Worm (Caenorhabditis elegans) whole organism, L3 larva: Measurements from ENCODE around the gene C49F8.3.
A peak's percentile ranks its signal among the peaks of the same experiment; 100 is the strongest.

Experiments used
- R02D3.7 ChIP-seq: fragments of 150-350 bp; optimal IDR thresholded peaks from 2 replicates; lab custom pipeline; 2014; ENCODE audit warnings: missing biosample characterization, missing genetic modification characterization
- ZK546.5 ChIP-seq: sonication (generic microtip); optimal IDR thresholded peaks from 2 replicates; lab custom pipeline; 2017; ENCODE audit warnings: missing biosample characterization, missing genetic modification characterization
- aly-2 ChIP-seq: fragments of 150-350 bp; optimal IDR thresholded peaks from 2 replicates; lab custom pipeline; 2014; ENCODE audit warnings: missing biosample characterization, missing genetic modification characterization
- ceh-16 ChIP-seq: sonication (generic microtip); optimal IDR thresholded peaks from 2 replicates; lab custom pipeline; 2017; ENCODE audit warnings: missing biosample characterization, missing genetic modification characterization
- daf-12 ChIP-seq: fragments of 150-350 bp; optimal IDR thresholded peaks from 2 replicates; lab custom pipeline; 2014; ENCODE audit warnings: missing biosample characterization, missing genetic modification reagents, missing genetic modification characterization
- egl-5 ChIP-seq: fragments of 150-350 bp; optimal IDR thresholded peaks from 2 replicates; lab custom pipeline; 2017; ENCODE audit warnings: missing biosample characterization, missing genetic modification reagents, missing genetic modification characterization, inconsistent platforms
- elt-1 ChIP-seq: fragments of 150-350 bp; optimal IDR thresholded peaks from 2 replicates; lab custom pipeline; 2014; ENCODE audit warnings: missing biosample characterization, missing genetic modification characterization
- elt-2 ChIP-seq: sonication (generic microtip); optimal IDR thresholded peaks from 2 replicates; lab custom pipeline; 2016; ENCODE audit warnings: missing genetic modification reagents, mild to moderate bottlenecking, missing genetic modification characterization, missing compliant biosample characterization
- fkh-10 ChIP-seq: sonication (generic microtip); optimal IDR thresholded peaks from 2 replicates; lab custom pipeline; 2017; ENCODE audit warnings: missing biosample characterization, missing genetic modification reagents, missing genetic modification characterization
- fkh-2 ChIP-seq: fragments of 150-350 bp; optimal IDR thresholded peaks from 2 replicates; lab custom pipeline; 2014; ENCODE audit warnings: missing biosample characterization, missing genetic modification reagents, missing genetic modification characterization
- fos-1 ChIP-seq: fragments of 150-350 bp; optimal IDR thresholded peaks from 2 replicates; lab custom pipeline; 2014; ENCODE audit warnings: missing biosample characterization, missing genetic modification characterization
- hmg-11 ChIP-seq: sonication (generic microtip); optimal IDR thresholded peaks from 2 replicates; lab custom pipeline; 2016; ENCODE audit warnings: missing genetic modification characterization, missing compliant biosample characterization
- jun-1 ChIP-seq: fragments of 150-350 bp; optimal IDR thresholded peaks from 2 replicates; lab custom pipeline; 2014; ENCODE audit warnings: missing biosample characterization, missing genetic modification reagents, missing genetic modification characterization
- lin-15B ChIP-seq: fragments of 150-350 bp; optimal IDR thresholded peaks from 2 replicates; lab custom pipeline; 2014; ENCODE audit warnings: missing biosample characterization, missing genetic modification characterization
- lin-39 ChIP-seq: fragments of 150-350 bp; optimal IDR thresholded peaks from 2 replicates; lab custom pipeline; 2018; ENCODE audit warnings: missing biosample characterization, missing genetic modification reagents, missing genetic modification characterization
- mdl-1 ChIP-seq: fragments of 150-350 bp; optimal IDR thresholded peaks from 2 replicates; lab custom pipeline; 2014; ENCODE audit warnings: missing biosample characterization, missing genetic modification characterization
- mml-1 ChIP-seq: fragments of 150-350 bp; sonication (generic microtip); optimal IDR thresholded peaks from 3 replicates; lab custom pipeline; 2014; ENCODE audit warnings: missing biosample characterization, missing genetic modification characterization
- nhr-11 ChIP-seq: fragments of 150-350 bp; optimal IDR thresholded peaks from 2 replicates; lab custom pipeline; 2014; ENCODE audit warnings: missing biosample characterization, missing genetic modification characterization
- nhr-237 ChIP-seq: fragments of 150-350 bp; optimal IDR thresholded peaks from 2 replicates; lab custom pipeline; 2014; ENCODE audit warnings: missing biosample characterization, missing genetic modification characterization
- nhr-28 ChIP-seq: fragments of 150-350 bp; optimal IDR thresholded peaks from 2 replicates; lab custom pipeline; 2014; ENCODE audit warnings: missing biosample characterization, missing genetic modification characterization
- nhr-43 ChIP-seq: sonication (generic microtip); optimal IDR thresholded peaks from 2 replicates; lab custom pipeline; 2016; ENCODE audit warnings: mild to moderate bottlenecking, missing genetic modification characterization, missing compliant biosample characterization; ENCODE audit not compliant: poor library complexity, severe bottlenecking
- nhr-67 ChIP-seq: fragments of 150-350 bp; optimal IDR thresholded peaks from 2 replicates; lab custom pipeline; 2014; ENCODE audit warnings: missing biosample characterization, missing genetic modification characterization
- nhr-76 ChIP-seq: fragments of 150-350 bp; sonication (generic microtip); optimal IDR thresholded peaks from 5 replicates; lab custom pipeline; 2014; ENCODE audit warnings: missing biosample characterization, missing genetic modification characterization
- pha-4 ChIP-seq: fragments of 150-350 bp; optimal IDR thresholded peaks from 2 replicates; lab custom pipeline; 2014; ENCODE audit warnings: missing biosample characterization, missing genetic modification reagents, missing genetic modification characterization
- pqm-1 ChIP-seq: fragments of 150-350 bp; optimal IDR thresholded peaks from 2 replicates; lab custom pipeline; 2017; ENCODE audit warnings: missing biosample characterization, missing genetic modification characterization, inconsistent platforms
- sea-2 ChIP-seq: fragments of 150-350 bp; sonication (generic microtip); optimal IDR thresholded peaks from 4 replicates; lab custom pipeline; 2014; ENCODE audit warnings: missing biosample characterization, missing genetic modification reagents, missing genetic modification characterization
- skn-1 ChIP-seq: fragments of 150-350 bp; optimal IDR thresholded peaks from 2 replicates; lab custom pipeline; 2014; ENCODE audit warnings: missing biosample characterization, missing genetic modification characterization
- snpc-4 ChIP-seq: fragments of 150-350 bp; optimal IDR thresholded peaks from 2 replicates; lab custom pipeline; 2014; ENCODE audit warnings: missing biosample characterization, missing genetic modification characterization
- tbx-2 ChIP-seq: sonication (generic microtip); optimal IDR thresholded peaks from 2 replicates; lab custom pipeline; 2016; ENCODE audit warnings: mild to moderate bottlenecking, missing genetic modification characterization, missing compliant biosample characterization
- unc-39 ChIP-seq: sonication (generic microtip); optimal IDR thresholded peaks from 4 replicates; lab custom pipeline; 2017; ENCODE audit warnings: missing biosample characterization, missing genetic modification characterization
- unc-62 ChIP-seq: fragments of 150-350 bp; sonication (generic microtip); optimal IDR thresholded peaks from 4 replicates; lab custom pipeline; 2014; ENCODE audit warnings: missing biosample characterization, missing genetic modification reagents, missing genetic modification characterization
- zag-1 ChIP-seq: fragments of 150-350 bp; optimal IDR thresholded peaks from 2 replicates; lab custom pipeline; 2014; ENCODE audit warnings: missing biosample characterization, missing genetic modification characterization
- ztf-11 ChIP-seq: fragments of 150-350 bp; optimal IDR thresholded peaks from 2 replicates; lab custom pipeline; 2014; ENCODE audit warnings: missing biosample characterization, missing genetic modification characterization
- ztf-4 ChIP-seq: fragments of 150-350 bp; optimal IDR thresholded peaks from 2 replicates; lab custom pipeline; 2014; ENCODE audit warnings: missing biosample characterization, missing genetic modification characterization

C49F8.3 gene

DNA sequence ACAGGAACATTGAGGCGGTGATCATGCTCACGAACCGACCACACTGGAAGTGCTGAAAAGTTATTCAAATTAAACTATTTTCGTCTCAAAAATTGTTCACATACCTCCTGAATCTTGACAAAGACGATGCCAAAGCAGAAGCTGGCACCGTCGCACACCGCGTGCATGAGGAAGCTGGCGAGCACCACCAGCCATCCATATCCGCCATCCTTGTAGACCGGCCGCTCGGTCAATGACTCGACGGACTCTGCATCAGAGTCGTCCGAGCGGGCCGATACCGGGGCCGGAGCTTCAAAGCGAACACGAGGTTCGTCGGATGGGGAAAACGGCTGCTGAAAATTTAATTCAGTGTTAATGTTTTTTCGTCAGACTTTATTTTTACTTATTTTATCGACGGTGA is 11.2 kb downstream of the C49F8.3 start:
- TF ChIP-seq lin-15B (tag; lab: Kevin White, UChicago) (no peak), unc-62 (GFP tag; lab: Kevin White, UChicago) (no peak), snpc-4 (tag; lab: Kevin White, UChicago) (no peak), nhr-43 (no peak), tbx-2 (tag; lab: Kevin White, UChicago) (no peak), pqm-1 (no peak), unc-39 (tag; lab: Kevin White, UChicago) (no peak), nhr-237 (no peak), ztf-11 (tag; lab: Kevin White, UChicago) (no peak), mml-1 (tag; lab: Kevin White, UChicago) (no peak), nhr-76 (tag; lab: Kevin White, UChicago) (no peak), elt-1 (no peak), ztf-4 (tag; lab: Kevin White, UChicago) (no peak), hmg-11 (no peak), elt-2 (no peak), aly-2 (tag; lab: Kevin White, UChicago) (no peak), nhr-28 (tag; lab: Kevin White, UChicago) (no peak), egl-5 (tag; lab: Kevin White, UChicago) (no peak)

DNA sequence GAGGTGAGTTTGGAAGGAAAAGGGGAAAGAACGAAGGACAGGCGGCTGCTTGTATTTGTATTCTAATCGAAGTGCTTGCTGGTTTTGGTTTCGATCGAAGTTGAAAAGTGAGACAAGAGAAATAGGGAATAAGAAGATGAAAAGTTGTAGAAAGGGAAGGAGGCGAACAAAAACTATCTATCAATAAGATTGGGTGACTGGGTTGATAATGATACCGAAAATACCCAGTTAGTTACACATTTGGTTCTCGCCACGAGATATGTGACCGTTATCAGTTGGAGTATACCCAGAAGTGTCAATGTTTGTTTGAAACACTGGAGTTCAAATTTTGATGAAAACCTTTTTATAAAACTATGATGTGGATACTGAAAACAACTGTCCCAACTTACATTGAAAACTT is 19.1 kb downstream of the C49F8.3 start:
- TF ChIP-seq jun-1 (tag; lab: Kevin White, UChicago) (peak; percentile 46), hmg-11 (no peak), elt-2 (peak; percentile 90), pha-4 (tag; lab: Kevin White, UChicago) (peak; percentile 24), pqm-1 (peak; percentile 79), fos-1 (no peak), unc-62 (GFP tag; lab: Kevin White, UChicago) (no peak)

DNA sequence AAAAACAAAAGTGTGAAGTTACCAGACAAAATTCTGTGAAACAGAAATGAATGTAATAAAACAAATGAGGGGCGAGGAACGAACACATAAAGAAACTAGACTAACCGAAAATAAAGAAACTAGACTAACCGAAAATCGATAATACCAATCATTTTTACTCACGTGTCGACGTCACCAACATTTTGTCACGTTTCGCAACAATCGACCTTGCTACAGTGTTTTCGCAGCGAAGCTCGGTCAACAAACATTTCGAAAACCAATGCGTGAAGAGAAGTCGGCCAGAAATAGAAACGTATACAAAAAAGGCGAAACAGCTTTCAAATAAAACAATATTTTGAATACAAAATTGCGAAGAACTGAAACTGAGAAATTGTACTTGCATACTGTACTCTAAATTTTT is 20.4 kb downstream of the C49F8.3 start:
- TF ChIP-seq nhr-76 (tag; lab: Kevin White, UChicago) (no peak), pha-4 (tag; lab: Kevin White, UChicago) (peak; percentile 55), sea-2 (GFP tag; lab: Kevin White, UChicago) (no peak)

DNA sequence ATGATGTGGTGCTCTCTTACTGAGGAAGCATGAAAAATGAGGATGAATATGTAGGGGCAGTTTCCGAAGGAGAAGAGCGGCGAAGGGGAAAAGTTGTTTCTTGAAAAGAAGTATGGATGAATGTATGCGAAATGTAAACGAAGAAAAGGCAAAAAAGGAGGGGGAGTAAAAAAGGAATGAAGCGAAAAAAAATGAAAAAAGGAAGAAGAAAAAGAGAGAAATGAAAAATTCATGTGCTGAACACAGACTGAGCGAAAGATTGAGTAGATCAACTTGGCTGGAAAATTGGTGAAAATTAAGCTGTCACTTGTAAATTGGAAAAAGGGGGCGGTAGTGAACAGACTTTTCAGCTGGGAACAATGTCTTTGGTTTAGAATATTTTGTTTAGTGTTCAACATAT is 22.4 kb downstream of the C49F8.3 start, which contains the start of gene C49F8.1:
TSS of gene C49F8.1 (minus strand) at position 101 of the 400 bp plus-strand sequence.
- no peak for TF ChIP-seq fos-1
- no peak for TF ChIP-seq ZK546.5
- TF ChIP-seq mdl-1 (tag; lab: Kevin White, UChicago): no peak
- no peak for TF ChIP-seq egl-5 (tag; lab: Kevin White, UChicago)
- TF ChIP-seq daf-12: no peak
- no peak for TF ChIP-seq R02D3.7
- no peak for TF ChIP-seq hmg-11
- no peak for TF ChIP-seq pqm-1
- TF ChIP-seq skn-1: no peak
- TF ChIP-seq mml-1 (tag; lab: Kevin White, UChicago): no peak
- TF ChIP-seq zag-1 (tag; lab: Kevin White, UChicago): no peak

- TF ChIP-seq elt-2: no peak
- TF ChIP-seq egl-5 (tag; lab: Kevin White, UChicago): no peak
- TF ChIP-seq zag-1 (tag; lab: Kevin White, UChicago): no peak
- no peak for TF ChIP-seq unc-39 (tag; lab: Kevin White, UChicago)
- TF ChIP-seq fkh-10 (GFP tag; lab: Kevin White, UChicago): no peak
- no peak for TF ChIP-seq ceh-16
- TF ChIP-seq fkh-2: no peak
- TF ChIP-seq ZK546.5: no peak
- TF ChIP-seq nhr-11 (tag; lab: Kevin White, UChicago): no peak
Measured at ce11 chrX:13362486-13362885, 24.9 kb downstream of the C49F8.3 start, which contains the start of gene C49F8.15. C49F8.15 (minus strand) TSS chrX:13362586.

DNA sequence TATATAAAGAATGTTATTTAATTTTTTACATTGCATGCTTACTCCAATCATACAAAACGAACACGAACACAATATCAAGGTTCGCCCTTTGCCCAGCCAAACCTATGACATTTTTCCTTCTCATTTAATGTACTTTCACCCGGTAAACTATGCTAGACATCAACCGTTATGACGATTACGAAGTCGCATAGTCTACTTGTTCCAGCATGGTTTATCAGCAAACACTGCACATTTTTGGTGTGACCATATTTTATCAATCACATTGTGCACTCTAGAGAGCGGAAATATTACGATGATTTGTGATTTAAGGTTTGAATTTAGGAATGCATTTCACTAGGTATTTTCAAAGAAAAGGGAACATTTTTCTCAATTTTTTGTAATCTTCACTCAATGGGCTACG is 26.7 kb downstream of the C49F8.3 start:
- TF ChIP-seq lin-39 (no peak), pha-4 (tag; lab: Kevin White, UChicago) (peak; percentile 55), mdl-1 (tag; lab: Kevin White, UChicago) (no peak), elt-2 (peak; percentile 93), pqm-1 (peak; percentile 98), nhr-67 (no peak)
